Worm (Caenorhabditis elegans): ENCODE measurements around the gene C55A6.12.

The C55A6.12 gene

DNA sequence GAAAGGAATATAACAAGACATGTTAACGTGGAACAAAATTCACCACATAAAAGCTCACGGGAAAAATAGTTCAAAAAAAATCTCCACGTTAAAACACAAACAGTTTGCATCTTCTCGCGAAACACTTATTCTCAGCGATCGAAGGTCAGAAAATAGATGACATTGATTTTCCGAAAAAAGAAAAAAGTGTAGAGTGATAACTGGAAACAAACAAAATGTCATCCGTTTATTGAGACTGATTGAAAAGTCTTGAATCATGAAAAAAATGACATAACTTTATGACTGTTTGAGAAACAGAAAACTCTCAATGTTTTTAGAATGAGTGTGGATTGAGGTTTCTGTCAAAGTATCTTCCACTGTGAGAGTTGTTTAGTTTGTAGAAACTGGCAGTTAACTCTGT lies 14.9 kb upstream of the C55A6.12 start, which contains the start of gene C55A6.4:
TSS of gene C55A6.4 (minus strand) at position 101 of the 400 bp plus-strand sequence.
- TF ChIP-seq snpc-4 (tag; optimal IDR thresholded peaks at IDR 0.05) (no peak), tbx-8 (GFP tag; optimal IDR thresholded peaks at IDR 0.05) (no peak), mls-2 (tag; optimal IDR thresholded peaks at IDR 0.05) (no peak), flh-1 (GFP tag; optimal IDR thresholded peaks at IDR 0.05) (no peak), nhr-28 (tag; optimal IDR thresholded peaks at IDR 0.05) (no peak), drap-1 (GFP tag; optimal IDR thresholded peaks at IDR 0.05) (no peak), ceh-83 (GFP tag; optimal IDR thresholded peaks at IDR 0.05) (no peak)

DNA sequence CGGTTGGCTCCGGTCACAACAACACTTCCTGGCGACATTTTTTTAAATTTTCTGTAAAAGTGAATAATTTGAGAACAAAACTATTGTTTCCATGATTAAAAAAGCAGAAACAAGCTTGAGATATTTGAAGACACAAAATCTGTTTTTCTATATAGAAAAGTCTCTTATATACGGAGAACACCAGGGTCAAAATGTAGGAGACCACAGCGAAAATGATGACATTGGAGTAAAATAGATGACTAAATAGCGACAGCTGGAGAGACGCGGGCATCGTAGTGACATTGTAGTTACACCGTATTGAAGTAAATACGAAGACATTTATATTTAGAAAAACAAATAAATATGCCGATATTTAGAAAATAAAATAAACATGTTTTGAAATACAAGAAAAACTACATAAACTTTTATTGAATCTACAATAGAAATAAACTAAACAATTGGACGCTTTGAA lies 13.2 kb upstream of the C55A6.12 start, which contains the start of gene sdz-8:
TSS of gene sdz-8 (minus strand) at position 51 of the 451 bp plus-strand sequence.
- TF ChIP-seq ceh-43 (GFP tag; optimal IDR thresholded peaks at IDR 0.05) (no peak), cnd-1 (tag; optimal IDR thresholded peaks at IDR 0.05) (no peak), snpc-4 (tag; optimal IDR thresholded peaks at IDR 0.05) (no peak), nhr-12 (tag; optimal IDR thresholded peaks at IDR 0.05) (no peak), drap-1 (GFP tag; optimal IDR thresholded peaks at IDR 0.05) (no peak), unc-120 (tag; optimal IDR thresholded peaks at IDR 0.05; ENCODE audit: poor library complexity, severe bottlenecking) (no peak), ztf-11 (tag; optimal IDR thresholded peaks at IDR 0.05) (no peak), elt-3 (tag; optimal IDR thresholded peaks at IDR 0.05) (no peak), blmp-1 (tag; optimal IDR thresholded peaks at IDR 0.05) (no peak), ces-1 (GFP tag; optimal IDR thresholded peaks at IDR 0.05) (no peak)

DNA sequence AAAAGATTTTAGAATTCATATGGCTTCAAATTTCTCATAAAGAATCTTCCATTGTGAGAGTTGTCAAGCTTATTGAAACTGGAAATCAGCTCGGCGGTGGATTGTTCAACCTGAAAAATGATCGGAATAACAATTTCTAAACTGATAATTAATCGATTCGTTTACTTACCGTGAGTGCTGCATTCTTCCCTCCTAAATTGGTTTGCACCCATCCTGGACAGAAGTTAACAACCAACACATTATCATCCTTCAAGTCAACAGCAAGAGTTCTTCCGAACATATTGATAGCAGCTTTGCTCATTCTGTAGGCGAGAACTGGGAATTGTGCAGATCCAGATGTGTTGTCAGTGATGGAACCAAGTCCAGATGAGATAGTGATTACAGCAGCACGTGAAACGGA lies 12.2 kb upstream of the C55A6.12 start:
- TF ChIP-seq ces-1 (GFP tag; optimal IDR thresholded peaks at IDR 0.05) (no peak), lin-32 (GFP tag; optimal IDR thresholded peaks at IDR 0.05) (no peak), nhr-237 (tag; optimal IDR thresholded peaks at IDR 0.05) (no peak), snpc-4 (tag; optimal IDR thresholded peaks at IDR 0.05) (no peak), lin-13 (tag; optimal IDR thresholded peaks at IDR 0.05) (no peak), unc-120 (tag; optimal IDR thresholded peaks at IDR 0.05; ENCODE audit: poor library complexity, severe bottlenecking) (no peak), ceh-43 (GFP tag; optimal IDR thresholded peaks at IDR 0.05) (no peak), bed-3 (GFP tag; optimal IDR thresholded peaks at IDR 0.05) (no peak), sem-2 (GFP tag; optimal IDR thresholded peaks at IDR 0.05) (no peak), elt-3 (tag; optimal IDR thresholded peaks at IDR 0.05) (no peak), zip-8 (tag; optimal IDR thresholded peaks at IDR 0.05) (no peak), M03D4.4 (tag; optimal IDR thresholded peaks at IDR 0.05) (no peak), ceh-39 (tag; optimal IDR thresholded peaks at IDR 0.05) (no peak), ceh-83 (GFP tag; optimal IDR thresholded peaks at IDR 0.05) (no peak), unc-62 (GFP tag; optimal IDR thresholded peaks at IDR 0.05) (no peak), tbx-8 (GFP tag; optimal IDR thresholded peaks at IDR 0.05) (no peak), mls-2 (tag; optimal IDR thresholded peaks at IDR 0.05) (no peak), nhr-2 (tag; optimal IDR thresholded peaks at IDR 0.05) (no peak), drap-1 (GFP tag; optimal IDR thresholded peaks at IDR 0.05) (no peak)

ce11 chrV:11514677-11515076 lies 11.7 kb upstream of the C55A6.12 start, which contains the start of gene C55A6.6:
Gene C55A6.6 (minus strand): TSS chrV:11514737.
- TF ChIP-seq mep-1 (tag; optimal IDR thresholded peaks at IDR 0.05), result no peak
- TF ChIP-seq unc-120 (tag; optimal IDR thresholded peaks at IDR 0.05; ENCODE audit: poor library complexity, severe bottlenecking), result no peak
- TF ChIP-seq sptf-1 (tag; optimal IDR thresholded peaks at IDR 0.05), result no peak
- no peak for TF ChIP-seq hlh-1 (tag; optimal IDR thresholded peaks at IDR 0.05)
- no peak for TF ChIP-seq flh-1 (GFP tag; optimal IDR thresholded peaks at IDR 0.05)
- TF ChIP-seq mls-2 (tag; optimal IDR thresholded peaks at IDR 0.05), result no peak
- no peak for TF ChIP-seq nhr-76 (tag; optimal IDR thresholded peaks at IDR 0.05)
- no peak for TF ChIP-seq nhr-12 (tag; optimal IDR thresholded peaks at IDR 0.05)
- TF ChIP-seq zip-8 (tag; optimal IDR thresholded peaks at IDR 0.05), result no peak
- no peak for TF ChIP-seq unc-39 (tag; optimal IDR thresholded peaks at IDR 0.05)
- TF ChIP-seq blmp-1 (tag; optimal IDR thresholded peaks at IDR 0.05), result no peak
- no peak for TF ChIP-seq bed-3 (GFP tag; optimal IDR thresholded peaks at IDR 0.05)

ce11 chrV:11513432-11513831 lies 10.5 kb upstream of the C55A6.12 start, which contains the start of gene C55A6.3:
Gene C55A6.3 (minus strand): TSS chrV:11513532.
- no peak for TF ChIP-seq nhr-28 (tag; optimal IDR thresholded peaks at IDR 0.05)
- no peak for TF ChIP-seq mls-2 (tag; optimal IDR thresholded peaks at IDR 0.05)
- no peak for TF ChIP-seq pha-4 (tag; optimal IDR thresholded peaks at IDR 0.05)
- TF ChIP-seq ham-2 (GFP tag; optimal IDR thresholded peaks at IDR 0.05), result no peak
- TF ChIP-seq unc-120 (tag; optimal IDR thresholded peaks at IDR 0.05; ENCODE audit: poor library complexity, severe bottlenecking), result no peak
- TF ChIP-seq elt-3 (tag; optimal IDR thresholded peaks at IDR 0.05), result no peak
- no peak for TF ChIP-seq lin-13 (tag; optimal IDR thresholded peaks at IDR 0.05)
- TF ChIP-seq ceh-83 (GFP tag; optimal IDR thresholded peaks at IDR 0.05), result no peak
- no peak for TF ChIP-seq nhr-12 (tag; optimal IDR thresholded peaks at IDR 0.05)
- TF ChIP-seq sem-2 (GFP tag; optimal IDR thresholded peaks at IDR 0.05), result no peak
- TF ChIP-seq nhr-2 (tag; optimal IDR thresholded peaks at IDR 0.05), result no peak
- TF ChIP-seq cnd-1 (tag; optimal IDR thresholded peaks at IDR 0.05), result no peak
- TF ChIP-seq nhr-237 (tag; optimal IDR thresholded peaks at IDR 0.05), result no peak
- TF ChIP-seq ceh-39 (tag; optimal IDR thresholded peaks at IDR 0.05), result no peak

All from whole organism, mixed stage, embryonic.